Fruit fly (Drosophila melanogaster): Measurements from ENCODE around the gene CG6766.

CG6766 gene

DNA sequence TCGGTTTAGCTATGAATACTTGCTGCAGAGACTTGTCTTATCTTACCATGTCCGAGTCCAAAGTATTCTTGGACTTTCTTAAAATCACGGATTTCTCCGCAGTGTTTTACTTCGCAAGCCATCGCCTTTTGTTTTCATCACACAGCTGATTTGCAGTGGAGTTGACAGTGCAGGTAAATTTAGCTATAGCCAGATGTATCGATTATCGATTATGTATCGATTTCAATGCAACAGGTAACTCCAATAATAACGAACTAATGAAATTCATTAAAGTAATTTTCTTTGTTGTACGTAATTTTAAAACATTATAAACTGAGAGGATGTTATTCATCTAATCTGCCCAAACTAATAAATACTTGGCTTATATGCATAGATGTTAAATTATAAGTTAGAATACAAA, 22.5 kb upstream of the CG6766 start, which contains the start of gene Rab3-GAP:
TSS of gene Rab3-GAP (minus strand) at position 150 of the 400 bp plus-strand sequence.
- TF ChIP-seq CG8159 (tag; optimal IDR thresholded peaks at IDR 0.05) = peak; percentile 25
- TF ChIP-seq CG14655 (GFP tag; optimal IDR thresholded peaks at IDR 0.05) = no peak
- no peak for TF ChIP-seq CG13204 (GFP tag; optimal IDR thresholded peaks at IDR 0.05)
- peak; percentile 53 for TF ChIP-seq CG12605 (GFP tag; IDR thresholded peaks at IDR 0.05)
- no peak for TF ChIP-seq D1 (tag; optimal IDR thresholded peaks at IDR 0.05)
- no peak for TF ChIP-seq rn (GFP tag; IDR thresholded peaks at IDR 0.05)
- TF ChIP-seq CG9948 (tag; optimal IDR thresholded peaks at IDR 0.05) = no peak
- TF ChIP-seq EcR (GFP tag; optimal IDR thresholded peaks at IDR 0.05) = no peak
- TF ChIP-seq CG32121 (GFP tag; IDR thresholded peaks at IDR 0.05) = no peak
- no peak for TF ChIP-seq fd96Ca (GFP tag; IDR thresholded peaks at IDR 0.05)
- TF ChIP-seq CG10348 (GFP tag; IDR thresholded peaks at IDR 0.05) = no peak
- no peak for TF ChIP-seq Snoo (tag; optimal IDR thresholded peaks at IDR 0.05)
- TF ChIP-seq Ets98B (GFP tag; IDR thresholded peaks at IDR 0.05) = peak; percentile 6; the same call in 1 of the 2 replicates
- TF ChIP-seq Pif1B (GFP tag; optimal IDR thresholded peaks at IDR 0.05) = no peak
- TF ChIP-seq CG15710 (tag; optimal IDR thresholded peaks at IDR 0.05) = peak; percentile 15
- no peak for TF ChIP-seq gl (tag; optimal IDR thresholded peaks at IDR 0.05)
- no peak for TF ChIP-seq CG4496 (GFP tag; IDR thresholded peaks at IDR 0.05)
- TF ChIP-seq Pif1A (GFP tag; optimal IDR thresholded peaks at IDR 0.05) = no peak
- peak; percentile 15 for TF ChIP-seq CG8301 (tag; optimal IDR thresholded peaks at IDR 0.05)
- peak; percentile 7 for TF ChIP-seq CG17806 (tag; optimal IDR thresholded peaks at IDR 0.05)
- no peak for TF ChIP-seq CG34367 (tag; optimal IDR thresholded peaks at IDR 0.05)

DNA sequence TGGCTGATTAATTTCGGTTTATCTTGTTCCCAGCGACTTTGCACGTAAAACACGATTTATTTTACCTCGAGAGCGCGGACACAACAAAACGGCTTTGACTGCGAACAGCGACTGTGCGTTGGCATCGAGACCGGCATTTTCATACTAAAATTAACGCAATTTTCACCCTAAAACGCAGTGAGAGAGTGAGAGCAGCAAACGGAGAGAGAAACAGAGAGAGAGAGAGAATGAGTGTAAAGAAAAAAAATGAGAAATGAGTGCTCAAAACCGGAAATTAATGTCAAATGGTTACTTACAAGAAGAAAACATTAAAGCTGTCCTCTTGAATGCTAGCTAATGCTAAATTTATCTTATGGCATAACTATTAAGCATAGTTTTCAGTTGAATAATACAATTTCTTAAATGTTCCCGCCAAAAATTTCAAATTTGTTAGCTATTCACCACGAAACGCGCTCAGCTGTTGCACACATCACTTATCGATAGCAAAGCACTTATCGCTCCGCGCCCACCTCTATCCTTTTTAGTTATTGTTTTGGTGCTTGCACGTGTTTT, 15.4 kb upstream of the CG6766 start, which contains the start of the genes JhI-21, RpL7-like and CG34164:
TSS of gene JhI-21 (minus strand) at position 206 of the 552 bp plus-strand sequence.
TSS of gene RpL7-like (plus strand) at position 490 of the 552 bp plus-strand sequence.
TSS of gene CG34164 (plus strand) at position 512 of the 552 bp plus-strand sequence.
- TF ChIP-seq Ets98B (GFP tag; IDR thresholded peaks at IDR 0.05) (peak; percentile 19; the same call in 1 of the 2 replicates), Snoo (tag; optimal IDR thresholded peaks at IDR 0.05) (peak; percentile 6), CG15710 (tag; optimal IDR thresholded peaks at IDR 0.05) (no peak), Pif1B (GFP tag; optimal IDR thresholded peaks at IDR 0.05) (no peak), CG10348 (GFP tag; IDR thresholded peaks at IDR 0.05) (no peak), CG4496 (GFP tag; IDR thresholded peaks at IDR 0.05) (no peak), CG14655 (GFP tag; optimal IDR thresholded peaks at IDR 0.05) (no peak), CG12605 (GFP tag; IDR thresholded peaks at IDR 0.05) (peak; percentile 43; the same call in 1 of the 2 replicates), CG9948 (tag; optimal IDR thresholded peaks at IDR 0.05) (no peak)

dm6 chr2L:12053365-12053764, 12.9 kb upstream of the CG6766 start:
- TF ChIP-seq gl (tag; optimal IDR thresholded peaks at IDR 0.05) = no peak
- TF ChIP-seq CG12605 (GFP tag; IDR thresholded peaks at IDR 0.05) = peak; percentile 93

dm6 chr2L:12049133-12049532, 8.6 kb upstream of the CG6766 start, which contains the start of gene PLCXD:
Gene PLCXD (plus strand): TSS chr2L:12049418.
- no peak for TF ChIP-seq CG4496 (GFP tag; IDR thresholded peaks at IDR 0.05)
- TF ChIP-seq Snoo (tag; optimal IDR thresholded peaks at IDR 0.05) = no peak
- no peak for TF ChIP-seq CG9948 (tag; optimal IDR thresholded peaks at IDR 0.05)
- TF ChIP-seq CG8301 (tag; optimal IDR thresholded peaks at IDR 0.05) = no peak
- no peak for TF ChIP-seq CG14655 (GFP tag; optimal IDR thresholded peaks at IDR 0.05)
- no peak for TF ChIP-seq CG15710 (tag; optimal IDR thresholded peaks at IDR 0.05)
- TF ChIP-seq EcR (GFP tag; optimal IDR thresholded peaks at IDR 0.05) = no peak
- no peak for TF ChIP-seq CG12605 (GFP tag; IDR thresholded peaks at IDR 0.05)
- TF ChIP-seq fd96Ca (GFP tag; IDR thresholded peaks at IDR 0.05) = no peak
- TF ChIP-seq rn (GFP tag; IDR thresholded peaks at IDR 0.05) = no peak
- no peak for TF ChIP-seq CG13204 (GFP tag; optimal IDR thresholded peaks at IDR 0.05)
- no peak for TF ChIP-seq Pif1B (GFP tag; optimal IDR thresholded peaks at IDR 0.05)
- no peak for TF ChIP-seq CG8159 (tag; optimal IDR thresholded peaks at IDR 0.05)
- no peak for TF ChIP-seq Ets98B (GFP tag; IDR thresholded peaks at IDR 0.05)
- TF ChIP-seq CG34367 (tag; optimal IDR thresholded peaks at IDR 0.05) = no peak
- no peak for TF ChIP-seq CG10348 (GFP tag; IDR thresholded peaks at IDR 0.05)

DNA sequence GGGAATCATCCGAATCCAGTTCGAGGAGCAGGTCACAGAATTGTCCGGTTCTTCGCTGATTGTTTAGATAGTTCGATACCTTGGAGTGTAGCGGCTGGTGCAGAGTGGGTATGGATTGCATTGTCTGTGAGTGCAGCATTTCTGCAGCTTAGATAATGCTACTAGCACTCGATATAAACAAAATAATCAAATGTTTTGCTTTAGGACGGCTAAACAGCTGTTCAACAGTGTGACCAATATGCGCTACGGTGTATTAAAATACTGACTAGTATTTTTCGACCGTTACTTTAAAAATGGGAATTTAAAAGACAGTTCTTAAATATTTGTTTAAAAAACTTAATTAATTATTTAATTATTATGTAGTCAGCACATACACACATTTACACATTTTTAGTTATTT, 8.2 kb upstream of the CG6766 start, which contains the start of gene Plzf:
TSS of gene Plzf (minus strand) at position 196 of the 400 bp plus-strand sequence.
- TF ChIP-seq CG17806 (tag; optimal IDR thresholded peaks at IDR 0.05) = no peak
- no peak for TF ChIP-seq rn (GFP tag; IDR thresholded peaks at IDR 0.05)
- no peak for TF ChIP-seq CG32121 (GFP tag; IDR thresholded peaks at IDR 0.05)
- TF ChIP-seq gl (tag; optimal IDR thresholded peaks at IDR 0.05) = no peak
- no peak for TF ChIP-seq D1 (tag; optimal IDR thresholded peaks at IDR 0.05)
- no peak for TF ChIP-seq Ets98B (GFP tag; IDR thresholded peaks at IDR 0.05)
- no peak for TF ChIP-seq fd96Ca (GFP tag; IDR thresholded peaks at IDR 0.05)
- no peak for TF ChIP-seq CG8159 (tag; optimal IDR thresholded peaks at IDR 0.05)
- no peak for TF ChIP-seq CG12605 (GFP tag; IDR thresholded peaks at IDR 0.05)
- TF ChIP-seq CG4496 (GFP tag; IDR thresholded peaks at IDR 0.05) = no peak
- TF ChIP-seq CG13204 (GFP tag; optimal IDR thresholded peaks at IDR 0.05) = no peak
- TF ChIP-seq Snoo (tag; optimal IDR thresholded peaks at IDR 0.05) = no peak
- no peak for TF ChIP-seq Pif1B (GFP tag; optimal IDR thresholded peaks at IDR 0.05)
- TF ChIP-seq CG8301 (tag; optimal IDR thresholded peaks at IDR 0.05) = no peak
- no peak for TF ChIP-seq CG9948 (tag; optimal IDR thresholded peaks at IDR 0.05)
- TF ChIP-seq CG14655 (GFP tag; optimal IDR thresholded peaks at IDR 0.05) = no peak
- TF ChIP-seq Pif1A (GFP tag; optimal IDR thresholded peaks at IDR 0.05) = no peak
- no peak for TF ChIP-seq EcR (GFP tag; optimal IDR thresholded peaks at IDR 0.05)
- TF ChIP-seq CG34367 (tag; optimal IDR thresholded peaks at IDR 0.05) = no peak
- TF ChIP-seq CG10348 (GFP tag; IDR thresholded peaks at IDR 0.05) = no peak

dm6 chr2L:12046856-12047230, 6.4 kb upstream of the CG6766 start:
- no peak for TF ChIP-seq CG4496 (GFP tag; IDR thresholded peaks at IDR 0.05)
- no peak for TF ChIP-seq CG15710 (tag; optimal IDR thresholded peaks at IDR 0.05)
- TF ChIP-seq rn (GFP tag; IDR thresholded peaks at IDR 0.05) = no peak
- TF ChIP-seq CG17806 (tag; optimal IDR thresholded peaks at IDR 0.05) = no peak
- no peak for TF ChIP-seq gl (tag; optimal IDR thresholded peaks at IDR 0.05)
- TF ChIP-seq CG14655 (GFP tag; optimal IDR thresholded peaks at IDR 0.05) = no peak
- TF ChIP-seq CG10348 (GFP tag; IDR thresholded peaks at IDR 0.05) = no peak
- TF ChIP-seq CG9948 (tag; optimal IDR thresholded peaks at IDR 0.05) = no peak
- TF ChIP-seq fd96Ca (GFP tag; IDR thresholded peaks at IDR 0.05) = no peak
- TF ChIP-seq D1 (tag; optimal IDR thresholded peaks at IDR 0.05) = no peak
- no peak for TF ChIP-seq Ets98B (GFP tag; IDR thresholded peaks at IDR 0.05)
- no peak for TF ChIP-seq EcR (GFP tag; optimal IDR thresholded peaks at IDR 0.05)
- TF ChIP-seq CG12605 (GFP tag; IDR thresholded peaks at IDR 0.05) = no peak
- no peak for TF ChIP-seq CG8159 (tag; optimal IDR thresholded peaks at IDR 0.05)
- no peak for TF ChIP-seq CG13204 (GFP tag; optimal IDR thresholded peaks at IDR 0.05)
